ENCODE assay signal across 1 fruit fly cellular context in the genomic region with DNA sequence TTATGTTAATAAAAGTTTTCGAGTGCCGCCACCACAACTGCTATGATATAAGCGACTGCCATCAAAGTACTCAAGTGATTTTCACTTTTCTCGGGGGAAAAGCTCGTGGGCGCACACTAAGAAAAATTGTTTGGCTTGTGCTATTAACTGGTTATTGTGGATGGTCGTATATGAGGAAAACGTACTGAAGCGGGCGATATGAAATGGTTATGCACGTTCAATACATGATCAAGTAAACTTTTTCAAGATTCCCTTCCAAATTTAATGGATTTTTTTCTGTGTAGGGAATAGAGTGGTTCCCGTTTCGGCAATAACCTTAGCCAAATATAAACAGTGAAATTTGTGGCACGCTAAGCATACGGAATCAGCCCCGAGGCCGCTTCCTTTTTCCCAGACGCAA.
TF ChIP-seq lines count a peak whose summit lies in the region.

No protein-coding gene starts in this region.

TF ChIP-seq in whole organism, embryonic, 481 proteins besides CTCF, POLR2A, EP300 and RAD21 (continued from another document):
- TF ChIP-seq CG32532 (GFP tag; IDR thresholded peaks at IDR 0.05; lab: Robert Waterston, UW) (no peak), CG15696 (tag; optimal IDR thresholded peaks at IDR 0.05; lab: Kevin White, UChicago) (no peak), CG4404 (GFP tag; IDR thresholded peaks at IDR 0.05; lab: Robert Waterston, UW) (no peak; the same call in 1 of the 2 replicates), Hey (tag; optimal IDR thresholded peaks at IDR 0.05; lab: Kevin White, UChicago) (no peak), org-1 (GFP tag; optimal IDR thresholded peaks at IDR 0.05; lab: Kevin White, UChicago) (peak; percentile 22), slou (GFP tag; optimal IDR thresholded peaks at IDR 0.05; lab: Kevin White, UChicago) (no peak), CG15269 (tag; optimal IDR thresholded peaks at IDR 0.05; lab: Kevin White, UChicago) (peak; percentile 10), zen (tag; optimal IDR thresholded peaks at IDR 0.05; lab: Kevin White, UChicago) (no peak), hkb (optimal IDR thresholded peaks at IDR 0.05; lab: Kevin White, UChicago) (no peak), hkb (GFP tag; IDR thresholded peaks at IDR 0.05; lab: Robert Waterston, UW) (no peak), CG32767 (GFP tag; IDR thresholded peaks at IDR 0.05; lab: Robert Waterston, UW) (no peak), CG11696 (GFP tag; IDR thresholded peaks at IDR 0.05; lab: Robert Waterston, UW) (no peak), gcm2 (GFP tag; optimal IDR thresholded peaks at IDR 0.05; lab: Kevin White, UChicago) (no peak), Asciz (GFP tag; optimal IDR thresholded peaks at IDR 0.05; lab: Kevin White, UChicago) (no peak), ham (GFP tag; IDR thresholded peaks at IDR 0.05; lab: Robert Waterston, UW) (no peak), gfzf (GFP tag; optimal IDR thresholded peaks at IDR 0.05; lab: Kevin White, UChicago) (no peak), ATbp (GFP tag; optimal IDR thresholded peaks at IDR 0.05; lab: Kevin White, UChicago) (peak; percentile 18), otp (GFP tag; IDR thresholded peaks at IDR 0.05; lab: Robert Waterston, UW) (no peak), CG8924 (tag; optimal IDR thresholded peaks at IDR 0.05; lab: Kevin White, UChicago) (peak; percentile 6)
